Fruit fly (Drosophila melanogaster): ENCODE data around the gene Eig71Eh.

Eig71Eh gene

dm6 chr3L:15610109-15610508 lies 49.1 kb downstream of the Eig71Eh start, which contains the start of gene CG7650 (continued):
- no peak for TF ChIP-seq GATAe (GFP tag; conservative IDR thresholded peaks at IDR 0.05)
- TF ChIP-seq grn (GFP tag; optimal IDR thresholded peaks at IDR 0.05), result no peak
- TF ChIP-seq pum (GFP tag; optimal IDR thresholded peaks at IDR 0.05), result no peak
- TF ChIP-seq CG4730 (GFP tag; IDR thresholded peaks at IDR 0.05), result no peak
- TF ChIP-seq Awh (GFP tag; IDR thresholded peaks at IDR 0.05), result no peak
- peak; percentile 77 for TF ChIP-seq CG16813 (GFP tag; IDR thresholded peaks at IDR 0.05; ENCODE audit: partially characterized antibody)
- no peak for TF ChIP-seq MTF-1 (GFP tag; optimal IDR thresholded peaks at IDR 0.05; ENCODE audit: borderline replicate concordance)
- TF ChIP-seq sens-2 (GFP tag; IDR thresholded peaks at IDR 0.05), result no peak
- peak; percentile 96 for TF ChIP-seq Dll (GFP tag; IDR thresholded peaks at IDR 0.05; ENCODE audit: partially characterized antibody)
- TF ChIP-seq unc-4 (GFP tag; IDR thresholded peaks at IDR 0.05; ENCODE audit: partially characterized antibody), result peak; percentile 94
- no peak for TF ChIP-seq CoRest (tag; optimal IDR thresholded peaks at IDR 0.05)
- TF ChIP-seq Jarid2 (GFP tag; optimal IDR thresholded peaks at IDR 0.05), result no peak
- TF ChIP-seq Dp (GFP tag; optimal IDR thresholded peaks at IDR 0.05), result peak; percentile 93
- no peak for TF ChIP-seq mirr (GFP tag; optimal IDR thresholded peaks at IDR 0.05)
- no peak for TF ChIP-seq CG31441 (GFP tag; IDR thresholded peaks at IDR 0.05)
- TF ChIP-seq vnd (GFP tag; IDR thresholded peaks at IDR 0.05; ENCODE audit: partially characterized antibody), result peak; percentile 83
- TF ChIP-seq CG7963 (GFP tag; IDR thresholded peaks at IDR 0.05; ENCODE audit: partially characterized antibody), result peak; percentile 79
- TF ChIP-seq CG14860 (GFP tag; IDR thresholded peaks at IDR 0.05; ENCODE audit: partially characterized antibody), result peak; percentile 83
- TF ChIP-seq HLH4C (GFP tag; IDR thresholded peaks at IDR 0.05; ENCODE audit: partially characterized antibody), result peak; percentile 84
- peak; percentile 87 for TF ChIP-seq BEAF-32 (GFP tag; optimal IDR thresholded peaks at IDR 0.05)
- no peak for TF ChIP-seq mam (GFP tag; optimal IDR thresholded peaks at IDR 0.05)
- TF ChIP-seq CG13287 (GFP tag; IDR thresholded peaks at IDR 0.05; ENCODE audit: partially characterized antibody), result peak; percentile 97
- TF ChIP-seq danr (GFP tag; IDR thresholded peaks at IDR 0.05), result no peak
- no peak for TF ChIP-seq CG7987 (GFP tag; optimal IDR thresholded peaks at IDR 0.05)
- TF ChIP-seq rib (GFP tag; IDR thresholded peaks at IDR 0.05), result no peak
- TF ChIP-seq Lim3 (GFP tag; IDR thresholded peaks at IDR 0.05), result no peak
- peak; percentile 88 for TF ChIP-seq Opbp (GFP tag; IDR thresholded peaks at IDR 0.05; ENCODE audit: partially characterized antibody)
- TF ChIP-seq CG1647 (GFP tag; optimal IDR thresholded peaks at IDR 0.05), result no peak
- peak; percentile 76 for TF ChIP-seq CG2116 (GFP tag; optimal IDR thresholded peaks at IDR 0.05)
- no peak for TF ChIP-seq Antp (GFP tag; optimal IDR thresholded peaks at IDR 0.05)
- peak; percentile 94 for TF ChIP-seq bbx (GFP tag; IDR thresholded peaks at IDR 0.05; ENCODE audit: partially characterized antibody)
- peak; percentile 95 for TF ChIP-seq E2f2 (GFP tag; IDR thresholded peaks at IDR 0.05)
- TF ChIP-seq exex (tag; optimal IDR thresholded peaks at IDR 0.05), result peak; percentile 68
- TF ChIP-seq gcm (GFP tag; optimal IDR thresholded peaks at IDR 0.05), result no peak
- no peak for TF ChIP-seq CG17359 (tag; optimal IDR thresholded peaks at IDR 0.05)
- no peak for TF ChIP-seq CG1832 (GFP tag; optimal IDR thresholded peaks at IDR 0.05)
- TF ChIP-seq cato (GFP tag; optimal IDR thresholded peaks at IDR 0.05; ENCODE audit: borderline replicate concordance), result no peak
- TF ChIP-seq CG8765 (GFP tag; IDR thresholded peaks at IDR 0.05), result no peak
- no peak for TF ChIP-seq CG2202 (tag; optimal IDR thresholded peaks at IDR 0.05)
- TF ChIP-seq inv (GFP tag; IDR thresholded peaks at IDR 0.05; ENCODE audit: partially characterized antibody), result peak; percentile 75
- no peak for TF ChIP-seq schlank (tag; optimal IDR thresholded peaks at IDR 0.05)
- peak; percentile 93 for TF ChIP-seq Bgb (GFP tag; IDR thresholded peaks at IDR 0.05; ENCODE audit: partially characterized antibody)
- TF ChIP-seq CG13424 (tag; optimal IDR thresholded peaks at IDR 0.05), result no peak
- no peak for TF ChIP-seq CG12219 (GFP tag; optimal IDR thresholded peaks at IDR 0.05)
- TF ChIP-seq eyg (GFP tag; optimal IDR thresholded peaks at IDR 0.05), result no peak
- no peak for TF ChIP-seq jing (GFP tag; optimal IDR thresholded peaks at IDR 0.05)
- peak; percentile 93 for TF ChIP-seq zen2 (GFP tag; IDR thresholded peaks at IDR 0.05; ENCODE audit: partially characterized antibody)
- TF ChIP-seq tap (tag; optimal IDR thresholded peaks at IDR 0.05), result no peak
- TF ChIP-seq BtbVII (GFP tag; optimal IDR thresholded peaks at IDR 0.05), result no peak

All from whole organism, embryonic.